Worm (Caenorhabditis elegans): Measurements from ENCODE around the gene sgt-1.

- TF ChIP-seq ceh-100 (GFP tag; IDR thresholded peaks at IDR 0.05), result no peak
- no peak for TF ChIP-seq F57A8.1 (GFP tag; optimal IDR thresholded peaks at IDR 0.05)
- TF ChIP-seq ztf-3 (GFP tag; optimal IDR thresholded peaks at IDR 0.05), result no peak
- no peak for TF ChIP-seq nhr-80 (tag; optimal IDR thresholded peaks at IDR 0.05)
- no peak for TF ChIP-seq ceh-58 (GFP tag; IDR thresholded peaks at IDR 0.05)
- no peak for TF ChIP-seq ama-1 (optimal IDR thresholded peaks at IDR 0.05)
- TF ChIP-seq ama-1 (GFP tag; optimal IDR thresholded peaks at IDR 0.05), result no peak
- TF ChIP-seq snpc-4 (GFP tag; optimal IDR thresholded peaks at IDR 0.05), result no peak
- no peak for TF ChIP-seq snpc-4 (tag; optimal IDR thresholded peaks at IDR 0.05)
- TF ChIP-seq zim-3 (tag; optimal IDR thresholded peaks at IDR 0.05), result no peak
- TF ChIP-seq ekl-4 (GFP tag; IDR thresholded peaks at IDR 0.05), result no peak
- TF ChIP-seq nhr-179 (tag; optimal IDR thresholded peaks at IDR 0.05), result no peak
- TF ChIP-seq xnd-1 (tag; optimal IDR thresholded peaks at IDR 0.05), result no peak
- no peak for TF ChIP-seq ztf-22 (GFP tag; optimal IDR thresholded peaks at IDR 0.05)
- TF ChIP-seq B0019.2 (GFP tag; conservative IDR thresholded peaks at IDR 0.05), result no peak
These were observed 33.7 kb downstream of the sgt-1 start for ce11 chrII:4869793-4870343.
